In the genomic region with DNA sequence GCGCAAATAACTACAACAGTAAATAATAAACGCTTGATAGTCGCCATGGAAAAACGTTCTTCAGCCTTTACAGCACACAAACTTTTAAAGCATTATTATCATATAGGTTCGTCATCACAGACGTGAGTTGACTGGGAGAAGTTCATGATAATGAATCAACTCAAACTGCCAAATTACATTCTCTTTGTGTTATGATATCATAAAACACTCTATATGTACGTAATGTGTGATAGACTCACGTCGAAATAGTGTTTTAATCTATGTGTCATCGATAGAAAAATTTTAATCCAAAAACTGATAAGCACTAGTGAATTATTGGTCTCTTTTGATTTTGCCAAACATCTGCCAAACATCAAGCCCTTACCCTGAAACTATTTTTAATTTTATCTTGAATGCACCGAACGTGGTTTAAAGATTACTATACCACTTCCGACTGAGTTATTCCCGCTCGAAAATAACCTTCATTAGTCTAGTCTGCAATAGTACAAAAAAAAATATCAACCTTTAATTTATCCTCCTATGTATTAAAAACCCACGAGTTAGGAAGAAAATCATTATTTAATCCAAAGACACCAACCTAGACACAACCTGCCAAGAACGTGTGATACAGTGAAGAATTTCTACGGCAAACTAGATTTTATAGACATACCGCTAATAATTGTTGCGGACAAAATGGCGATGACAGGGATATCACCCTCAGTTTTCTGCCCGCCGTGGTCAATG, we compare ENCODE assay signal across 4 worm cellular contexts.
A peak's percentile ranks its signal among the peaks of the same experiment; 100 is the strongest.
TF ChIP-seq lines count a peak whose summit lies in the region.

A gene (minus strand): TSS at position 47 of the 723 bp plus-strand sequence.
A gene (plus strand): TSS at position 673 of the 723 bp plus-strand sequence.

TF ChIP-seq in whole organism, L1 larva, 84 proteins besides CTCF, POLR2A, EP300 and RAD21:
- TF ChIP-seq fkh-10 (GFP tag; optimal IDR thresholded peaks at IDR 0.05; lab: Kevin White, UChicago) = no peak
- peak; percentile 69 for TF ChIP-seq elt-2 (tag; optimal IDR thresholded peaks at IDR 0.05; lab: Kevin White, UChicago)

TF ChIP-seq in whole organism, L2 larva, 48 proteins besides CTCF, POLR2A, EP300 and RAD21:
- peak; percentile 49 for TF ChIP-seq fos-1 (tag; optimal IDR thresholded peaks at IDR 0.05; lab: Kevin White, UChicago)
- TF ChIP-seq elt-1 (tag; optimal IDR thresholded peaks at IDR 0.05; lab: Kevin White, UChicago) = no peak

TF ChIP-seq in whole organism, L3 larva, 47 proteins besides CTCF, POLR2A, EP300 and RAD21:
- TF ChIP-seq ztf-11 (tag; optimal IDR thresholded peaks at IDR 0.05; lab: Kevin White, UChicago) (no peak), pqm-1 (tag; optimal IDR thresholded peaks at IDR 0.05; lab: Kevin White, UChicago) (peak; percentile 77), skn-1 (tag; optimal IDR thresholded peaks at IDR 0.05; lab: Kevin White, UChicago) (no peak), elt-2 (tag; optimal IDR thresholded peaks at IDR 0.05; lab: Kevin White, UChicago) (peak; percentile 64), snpc-4 (tag; optimal IDR thresholded peaks at IDR 0.05; lab: Kevin White, UChicago) (no peak), nhr-67 (tag; optimal IDR thresholded peaks at IDR 0.05; lab: Kevin White, UChicago) (no peak), nhr-23 (tag; optimal IDR thresholded peaks at IDR 0.05; lab: Kevin White, UChicago) (no peak), fkh-2 (tag; optimal IDR thresholded peaks at IDR 0.05; lab: Kevin White, UChicago) (no peak)

TF ChIP-seq in whole organism, L4 larva, 104 proteins besides CTCF, POLR2A, EP300 and RAD21:
- no peak for TF ChIP-seq mdt-29 (GFP tag; IDR thresholded peaks at IDR 0.05; lab: Robert Waterston, UW)
- no peak for TF ChIP-seq ceh-20 (GFP tag; IDR thresholded peaks at IDR 0.05; lab: Robert Waterston, UW)
- no peak for TF ChIP-seq T20F7.1 (GFP tag; optimal IDR thresholded peaks at IDR 0.05; lab: Kevin White, UChicago)
- no peak for TF ChIP-seq R02D3.7 (tag; optimal IDR thresholded peaks at IDR 0.05; lab: Kevin White, UChicago)
- TF ChIP-seq nhr-28 (tag; optimal IDR thresholded peaks at IDR 0.05; lab: Kevin White, UChicago) = peak; percentile 15
- TF ChIP-seq unc-62 (GFP tag; optimal IDR thresholded peaks at IDR 0.05 in 1 of 2; lab: Kevin White, UChicago) = peak in 1 of 2 experiments; percentile 26
- TF ChIP-seq unc-62 (tag; optimal IDR thresholded peaks at IDR 0.05; lab: Kevin White, UChicago) = no peak
- no peak for TF ChIP-seq set-16 (GFP tag; IDR thresholded peaks at IDR 0.05; lab: Robert Waterston, UW)
- no peak for TF ChIP-seq fkh-10 (GFP tag; optimal IDR thresholded peaks at IDR 0.05; lab: Kevin White, UChicago)
- TF ChIP-seq unc-130 (GFP tag; optimal IDR thresholded peaks at IDR 0.05; lab: Kevin White, UChicago) = no peak
- TF ChIP-seq madf-5 (GFP tag; IDR thresholded peaks at IDR 0.05; lab: Robert Waterston, UW) = no peak
- TF ChIP-seq pqm-1 (tag; optimal IDR thresholded peaks at IDR 0.05; lab: Kevin White, UChicago) = peak; percentile 14
- no peak for TF ChIP-seq ZK337.2 (GFP tag; IDR thresholded peaks at IDR 0.05; lab: Robert Waterston, UW)
- no peak for TF ChIP-seq pha-4 (GFP tag; IDR thresholded peaks at IDR 0.05; lab: Robert Waterston, UW)
- no peak for TF ChIP-seq pha-4 (tag; optimal IDR thresholded peaks at IDR 0.05; lab: Kevin White, UChicago)
- no peak for TF ChIP-seq hmg-1.1 (GFP tag; IDR thresholded peaks at IDR 0.05; lab: Robert Waterston, UW)
- TF ChIP-seq ceh-44 (GFP tag; IDR thresholded peaks at IDR 0.05; lab: Robert Waterston, UW) = no peak
- no peak for TF ChIP-seq F44E2.7 (GFP tag; IDR thresholded peaks at IDR 0.05; lab: Robert Waterston, UW)
- TF ChIP-seq nhr-76 (tag; optimal IDR thresholded peaks at IDR 0.05; lab: Kevin White, UChicago) = no peak
- no peak for TF ChIP-seq nhr-6 (tag; optimal IDR thresholded peaks at IDR 0.05; lab: Kevin White, UChicago)
- TF ChIP-seq daf-16 (GFP tag; optimal IDR thresholded peaks at IDR 0.05; lab: Kevin White, UChicago) = no peak
- no peak for TF ChIP-seq daf-16 (tag; optimal IDR thresholded peaks at IDR 0.05; lab: Kevin White, UChicago)
- peak; percentile 47; the same call in 1 of the 2 replicates for TF ChIP-seq dmd-6 (GFP tag; IDR thresholded peaks at IDR 0.05; lab: Robert Waterston, UW)
- no peak for TF ChIP-seq aly-2 (tag; optimal IDR thresholded peaks at IDR 0.05; lab: Kevin White, UChicago)
- TF ChIP-seq hif-1 (tag; optimal IDR thresholded peaks at IDR 0.05; lab: Kevin White, UChicago) = no peak
- TF ChIP-seq dve-1 (tag; optimal IDR thresholded peaks at IDR 0.05; lab: Kevin White, UChicago; ENCODE audit: insufficient read depth) = no peak
- no peak for TF ChIP-seq hlh-11 (tag; optimal IDR thresholded peaks at IDR 0.05; lab: Kevin White, UChicago)
- no peak for TF ChIP-seq nhr-102 (tag; optimal IDR thresholded peaks at IDR 0.05; lab: Kevin White, UChicago)
- no peak for TF ChIP-seq ceh-82 (tag; optimal IDR thresholded peaks at IDR 0.05; lab: Kevin White, UChicago)
- TF ChIP-seq zfp-2 (tag; optimal IDR thresholded peaks at IDR 0.05; lab: Kevin White, UChicago) = no peak
- no peak for TF ChIP-seq duxl-1 (tag; optimal IDR thresholded peaks at IDR 0.05; lab: Kevin White, UChicago; ENCODE audit: poor library complexity)
- no peak for TF ChIP-seq egl-27 (tag; optimal IDR thresholded peaks at IDR 0.05; lab: Kevin White, UChicago)
- no peak for TF ChIP-seq daf-8 (GFP tag; IDR thresholded peaks at IDR 0.05; lab: Robert Waterston, UW)
- no peak for TF ChIP-seq zip-11 (GFP tag; IDR thresholded peaks at IDR 0.05; lab: Robert Waterston, UW)
- no peak for TF ChIP-seq mxl-3 (GFP tag; optimal IDR thresholded peaks at IDR 0.05; lab: Kevin White, UChicago)
- no peak for TF ChIP-seq attf-4 (tag; optimal IDR thresholded peaks at IDR 0.05; lab: Kevin White, UChicago)
TF ChIP-seq in whole organism, L4 larva: peak in this region for 4.
